Worm (Caenorhabditis elegans): ENCODE measurements around the gene best-14.

DNA sequence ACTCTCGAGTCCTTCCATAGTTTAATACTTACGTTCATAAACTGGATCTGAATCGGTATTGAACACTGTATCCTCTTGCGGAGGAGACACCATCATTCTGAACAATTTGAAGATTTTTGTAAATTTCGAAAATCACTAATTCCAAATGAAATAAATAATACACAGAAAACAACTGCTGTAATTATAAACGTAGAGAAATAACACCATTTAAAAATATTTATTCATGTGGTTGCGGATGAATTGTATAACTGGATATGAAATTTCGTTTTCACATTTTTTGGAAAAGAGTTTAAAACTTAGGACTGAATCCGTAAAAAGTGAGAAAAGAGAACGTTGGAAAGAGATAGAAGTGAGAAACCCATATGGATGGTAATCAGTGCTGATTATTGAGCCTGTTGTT is 20.4 kb downstream of the best-14 start, which contains the start of gene mics-1:
- TF ChIP-seq sea-1 (GFP tag; conservative IDR thresholded peaks at IDR 0.05) (no peak), ama-1 (optimal IDR thresholded peaks at IDR 0.05) (no peak), flt-1 (GFP tag; IDR thresholded peaks at IDR 0.05) (no peak), F13C5.2 (tag; optimal IDR thresholded peaks at IDR 0.05) (no peak), hnd-1 (tag; optimal IDR thresholded peaks at IDR 0.05) (no peak), ceh-36 (tag; optimal IDR thresholded peaks at IDR 0.05) (no peak), scrt-1 (GFP tag; IDR thresholded peaks at IDR 0.05) (no peak), ceh-13 (GFP tag; optimal IDR thresholded peaks at IDR 0.05) (no peak), aly-1 (tag; optimal IDR thresholded peaks at IDR 0.05) (no peak), tbx-11 (GFP tag; IDR thresholded peaks at IDR 0.05) (no peak), pes-1 (GFP tag; IDR thresholded peaks at IDR 0.05) (no peak), hmbx-1 (tag; optimal IDR thresholded peaks at IDR 0.05) (no peak), tbx-37 (GFP tag; conservative IDR thresholded peaks at IDR 0.05) (no peak), ets-7 (tag; optimal IDR thresholded peaks at IDR 0.05) (no peak)

Data from whole organism, early embryonic.